Fruit fly (Drosophila melanogaster): ENCODE results near the gene CG13622.

- no peak for TF ChIP-seq cyc (GFP tag; optimal IDR thresholded peaks at IDR 0.05)
- TF ChIP-seq Eip78C (GFP tag), result no peak
- TF ChIP-seq OdsH (GFP tag; optimal IDR thresholded peaks at IDR 0.05), result no peak
- TF ChIP-seq CG6854 (GFP tag; optimal IDR thresholded peaks at IDR 0.05), result no peak
- no peak for TF ChIP-seq CG11902 (GFP tag; optimal IDR thresholded peaks at IDR 0.05)
- no peak for TF ChIP-seq Lpt (GFP tag; optimal IDR thresholded peaks at IDR 0.05)
Observed at dm6 chr3R:24555932-24556331, 32.5 kb upstream of the CG13622 start.
